Fruit fly (Drosophila melanogaster) whole organism, embryonic: ENCODE data around the gene CG15012.
A peak's percentile ranks its signal among the peaks of the same experiment; 100 is the strongest.

Source experiments
- Ada2b ChIP-seq: fragments of 200-800 bp; sonication (Bioruptor generic); IDR thresholded peaks from 2 replicates; pipeline ENCODE4 v1.3.6; 2022; ENCODE audit warnings: missing biosample characterization, missing genetic modification characterization
- BtbVII ChIP-seq: fragments of 200-800 bp; sonication (Bioruptor generic); optimal IDR thresholded peaks from 3 replicates; lab custom pipeline; 2017; ENCODE audit warnings: missing biosample characterization, mild to moderate bottlenecking, missing genetic modification characterization
- Bteb2 ChIP-seq: fragments of 200-800 bp; sonication (Bioruptor generic); optimal IDR thresholded peaks from 2 replicates; lab custom pipeline; 2016; ENCODE audit warnings: missing biosample characterization, missing genetic modification characterization
- CG1024 ChIP-seq: fragments of 200-800 bp; sonication (Bioruptor generic); IDR thresholded peaks from 2 replicates; pipeline ENCODE4 v1.3.6; 2022; ENCODE audit warnings: missing biosample characterization, missing genetic modification characterization
- CG12071 ChIP-seq: fragments of 200-800 bp; sonication (Bioruptor generic); optimal IDR thresholded peaks from 3 replicates; lab custom pipeline; 2018; ENCODE audit warnings: missing biosample characterization, mild to moderate bottlenecking, missing genetic modification characterization
- CG12104 ChIP-seq: fragments of 200-800 bp; sonication (Bioruptor generic); optimal IDR thresholded peaks from 3 replicates; lab custom pipeline; 2016; ENCODE audit warnings: missing biosample characterization, missing genetic modification characterization
- CG12219 ChIP-seq: fragments of 200-800 bp; sonication (Bioruptor generic); optimal IDR thresholded peaks from 3 replicates; lab custom pipeline; 2018; ENCODE audit warnings: missing biosample characterization, mild to moderate bottlenecking, missing genetic modification characterization
- CG12299 ChIP-seq: fragments of 200-800 bp; sonication (Bioruptor generic); optimal IDR thresholded peaks from 2 replicates; lab custom pipeline; 2018; ENCODE audit warnings: missing biosample characterization, mild to moderate bottlenecking, missing genetic modification characterization
- CG1233 ChIP-seq: fragments of 200-800 bp; sonication (Bioruptor generic); optimal IDR thresholded peaks from 4 replicates; lab custom pipeline; 2018; ENCODE audit warnings: missing biosample characterization, mild to moderate bottlenecking, missing genetic modification characterization
- CG12391 ChIP-seq: fragments of 200-800 bp; sonication (Bioruptor generic); optimal IDR thresholded peaks from 3 replicates; lab custom pipeline; 2018; ENCODE audit warnings: missing biosample characterization, mild to moderate bottlenecking, missing genetic modification characterization, moderate library complexity
- CG13287 ChIP-seq: fragments of 200-800 bp; sonication (Bioruptor generic); IDR thresholded peaks from 2 replicates; pipeline ENCODE4 v1.3.6; 2022; ENCODE audit warnings: missing biosample characterization, missing genetic modification characterization; ENCODE audit not compliant: partially characterized antibody
- CG14710 ChIP-seq: fragments of 200-800 bp; sonication (Bioruptor generic); optimal IDR thresholded peaks from 3 replicates; lab custom pipeline; 2019; ENCODE audit warnings: missing biosample characterization, mild to moderate bottlenecking, missing genetic modification characterization, moderate library complexity
- CG15696 ChIP-seq: fragments of 200-800 bp; sonication (Bioruptor generic); optimal IDR thresholded peaks from 2 replicates; lab custom pipeline; 2019; ENCODE audit warnings: missing biosample characterization, mild to moderate bottlenecking, missing genetic modification characterization, moderate library complexity
- CG18476 ChIP-seq: fragments of 200-800 bp; sonication (Bioruptor generic); optimal IDR thresholded peaks from 2 replicates; lab custom pipeline; 2016; ENCODE audit warnings: missing biosample characterization, mild to moderate bottlenecking, missing genetic modification characterization
- CG3281 ChIP-seq: fragments of 200-800 bp; sonication (Bioruptor generic); optimal IDR thresholded peaks from 3 replicates; lab custom pipeline; 2017; ENCODE audit warnings: missing biosample characterization, mild to moderate bottlenecking, missing genetic modification characterization
- CG33213 ChIP-seq: fragments of 200-800 bp; sonication (Bioruptor generic); optimal IDR thresholded peaks from 3 replicates; lab custom pipeline; 2016; ENCODE audit warnings: missing biosample characterization, missing genetic modification characterization
- CG5180 ChIP-seq: fragments of 200-800 bp; sonication (Bioruptor generic); optimal IDR thresholded peaks from 3 replicates; lab custom pipeline; 2017; ENCODE audit warnings: missing biosample characterization, missing genetic modification characterization, mild to moderate bottlenecking, moderate library complexity, missing genetic modification reagents
- CG7271 ChIP-seq: fragments of 200-800 bp; sonication (Bioruptor generic); optimal IDR thresholded peaks from 2 replicates; lab custom pipeline; 2018; ENCODE audit warnings: missing biosample characterization, mild to moderate bottlenecking, missing genetic modification characterization, moderate library complexity
- CG7745 ChIP-seq: fragments of 200-800 bp; sonication (Bioruptor generic); optimal IDR thresholded peaks from 2 replicates; lab custom pipeline; 2018; ENCODE audit warnings: missing biosample characterization, mild to moderate bottlenecking, missing genetic modification characterization, moderate library complexity
- CG9876 ChIP-seq: fragments of 200-800 bp; sonication (Bioruptor generic); optimal IDR thresholded peaks from 2 replicates; lab custom pipeline; 2016; ENCODE audit warnings: missing biosample characterization, missing genetic modification characterization
- CHES-1-like ChIP-seq: fragments of 200-800 bp; sonication (Bioruptor generic); optimal IDR thresholded peaks from 2 replicates; lab custom pipeline; 2016; ENCODE audit warnings: missing biosample characterization, missing genetic modification characterization
- Dref ChIP-seq: fragments of 200-800 bp; sonication (Bioruptor generic); IDR thresholded peaks from 2 replicates; pipeline ENCODE4 v1.3.6; 2022; ENCODE audit warnings: missing biosample characterization, missing genetic modification characterization
- Fer2 ChIP-seq: fragments of 200-800 bp; sonication (Bioruptor generic); optimal IDR thresholded peaks from 2 replicates; lab custom pipeline; 2018; ENCODE audit warnings: missing biosample characterization, mild to moderate bottlenecking, missing genetic modification characterization, moderate library complexity
- HHEX ChIP-seq: fragments of 200-800 bp; sonication (Bioruptor generic); optimal IDR thresholded peaks from 3 replicates; lab custom pipeline; 2017; ENCODE audit warnings: missing biosample characterization, mild to moderate bottlenecking, missing genetic modification characterization, missing genetic modification reagents
- NC2α ChIP-seq: fragments of 200-800 bp; sonication (Bioruptor generic); optimal IDR thresholded peaks from 2 replicates; lab custom pipeline; 2016; ENCODE audit warnings: missing biosample characterization, missing genetic modification characterization
- Nf-YC ChIP-seq: fragments of 200-800 bp; optimal IDR thresholded peaks from 3 replicates; lab custom pipeline; 2019; ENCODE audit warnings: missing biosample characterization, mild to moderate bottlenecking, missing genetic modification characterization, moderate library complexity
- Opbp ChIP-seq: fragments of 200-800 bp; sonication (Bioruptor generic); IDR thresholded peaks from 3 replicates; pipeline ENCODE4 v1.3.6; 2022; ENCODE audit warnings: missing biosample characterization, missing genetic modification characterization; ENCODE audit not compliant: partially characterized antibody
- Sry-δ ChIP-seq: fragments of 200-800 bp; sonication (Bioruptor generic); optimal IDR thresholded peaks from 2 replicates; lab custom pipeline; 2016; ENCODE audit warnings: missing biosample characterization, missing genetic modification characterization
- Stat92E ChIP-seq, 3 experiments: fragments of >200 bp in 2 of 3; fragments of 200-800 bp in 1 of 3; sonication (Bioruptor generic) in 1 of 3; optimal IDR thresholded peaks; 2 replicates each; lab custom pipeline; 2017 to 2019; ENCODE audit warnings: missing biosample characterization in 3 of 3, missing genetic modification characterization in 3 of 3, mild to moderate bottlenecking in 1 of 3, moderate library complexity in 1 of 3
- Tbp ChIP-seq: fragments of >200 bp; optimal IDR thresholded peaks from 2 replicates; lab custom pipeline; 2018; ENCODE audit warnings: missing biosample characterization, missing genetic modification characterization
- Xbp1 ChIP-seq: fragments of 200-800 bp; sonication (Bioruptor generic); optimal IDR thresholded peaks from 3 replicates; lab custom pipeline; 2016; ENCODE audit warnings: missing biosample characterization, mild to moderate bottlenecking, missing genetic modification characterization
- Xrp1 ChIP-seq: fragments of 200-800 bp; sonication (Bioruptor generic); IDR thresholded peaks from 2 replicates; pipeline ENCODE4 v1.3.6; 2022; ENCODE audit warnings: missing biosample characterization, missing genetic modification characterization
- YL-1 ChIP-seq: fragments of 200-800 bp; sonication (Bioruptor generic); optimal IDR thresholded peaks from 3 replicates; lab custom pipeline; 2017; ENCODE audit warnings: missing biosample characterization, mild to moderate bottlenecking, missing genetic modification characterization
- cad ChIP-seq: fragments of >200 bp; optimal IDR thresholded peaks from 2 replicates; lab custom pipeline; 2017; ENCODE audit warnings: missing biosample characterization, missing genetic modification characterization
- dm ChIP-seq: fragments of 200-800 bp; sonication (Bioruptor generic); optimal IDR thresholded peaks from 3 replicates; lab custom pipeline; 2016; ENCODE audit warnings: missing biosample characterization, missing genetic modification characterization
- fd102C ChIP-seq: fragments of 200-800 bp; sonication (Bioruptor generic); optimal IDR thresholded peaks from 2 replicates; lab custom pipeline; 2018; ENCODE audit warnings: missing biosample characterization, mild to moderate bottlenecking, missing genetic modification characterization, moderate library complexity
- fd3F ChIP-seq: fragments of 200-800 bp; sonication (Bioruptor generic); optimal IDR thresholded peaks from 2 replicates; lab custom pipeline; 2018; ENCODE audit warnings: missing biosample characterization, mild to moderate bottlenecking, missing genetic modification characterization, moderate library complexity
- hth ChIP-seq: fragments of >200 bp; optimal IDR thresholded peaks from 2 replicates; lab custom pipeline; 2017; ENCODE audit warnings: inconsistent platforms
- ken ChIP-seq: fragments of 200-800 bp; sonication (Bioruptor generic); IDR thresholded peaks from 3 replicates; pipeline ENCODE4 v1.3.6; 2022; ENCODE audit warnings: missing biosample characterization, missing genetic modification characterization
- lmd ChIP-seq: fragments of 200-800 bp; sonication (Bioruptor generic); IDR thresholded peaks from 2 replicates; pipeline ENCODE4 v1.3.6; 2022; ENCODE audit warnings: missing biosample characterization, missing genetic modification characterization
- luna ChIP-seq: fragments of 200-800 bp; sonication (Bioruptor generic); optimal IDR thresholded peaks from 2 replicates; lab custom pipeline; 2016; ENCODE audit warnings: missing biosample characterization, missing genetic modification characterization
- nmo ChIP-seq: fragments of 200-800 bp; sonication (Bioruptor generic); optimal IDR thresholded peaks from 2 replicates; lab custom pipeline; 2018; ENCODE audit warnings: missing biosample characterization, mild to moderate bottlenecking, missing genetic modification characterization, moderate library complexity
- p53 ChIP-seq: fragments of 200-800 bp; sonication (Bioruptor generic); optimal IDR thresholded peaks from 2 replicates; lab custom pipeline; 2016; ENCODE audit warnings: missing biosample characterization, missing genetic modification characterization
- pita ChIP-seq: fragments of 200-800 bp; sonication (Bioruptor generic); optimal IDR thresholded peaks from 2 replicates; lab custom pipeline; 2017; ENCODE audit warnings: missing biosample characterization, mild to moderate bottlenecking, missing genetic modification characterization
- psq ChIP-seq: fragments of 200-800 bp; sonication (Bioruptor generic); optimal IDR thresholded peaks from 2 replicates; lab custom pipeline; 2017; ENCODE audit warnings: missing biosample characterization, missing genetic modification characterization
- slp2 ChIP-seq: fragments of 200-800 bp; sonication (Bioruptor generic); optimal IDR thresholded peaks from 2 replicates; lab custom pipeline; 2016; ENCODE audit warnings: missing biosample characterization, missing genetic modification characterization
- sug ChIP-seq: fragments of 200-800 bp; optimal IDR thresholded peaks from 2 replicates; lab custom pipeline; 2019; ENCODE audit warnings: missing biosample characterization, mild to moderate bottlenecking, missing genetic modification characterization, moderate library complexity
- tin ChIP-seq: fragments of 200-800 bp; sonication (Bioruptor generic); optimal IDR thresholded peaks from 3 replicates; lab custom pipeline; 2016; ENCODE audit warnings: missing biosample characterization, missing genetic modification characterization
- tll ChIP-seq, 2 experiments: fragments of 200-800 bp in 1 of 2; fragments of >200 bp in 1 of 2; sonication (Bioruptor generic) in 1 of 2; optimal IDR thresholded peaks; 2 replicates each; lab custom pipeline; 2017 to 2019; ENCODE audit warnings: missing biosample characterization in 2 of 2, missing genetic modification characterization in 2 of 2, mild to moderate bottlenecking in 1 of 2, moderate library complexity in 1 of 2
- twi ChIP-seq: fragments of 200-800 bp; optimal IDR thresholded peaks from 2 replicates; lab custom pipeline; 2019; ENCODE audit warnings: missing biosample characterization, mild to moderate bottlenecking, missing genetic modification characterization, moderate library complexity
- unc-4 ChIP-seq: fragments of 200-800 bp; sonication (Bioruptor generic); IDR thresholded peaks from 2 replicates; pipeline ENCODE4 v1.3.6; 2022; ENCODE audit warnings: missing biosample characterization, missing genetic modification characterization; ENCODE audit not compliant: partially characterized antibody

CG15012 gene

DNA sequence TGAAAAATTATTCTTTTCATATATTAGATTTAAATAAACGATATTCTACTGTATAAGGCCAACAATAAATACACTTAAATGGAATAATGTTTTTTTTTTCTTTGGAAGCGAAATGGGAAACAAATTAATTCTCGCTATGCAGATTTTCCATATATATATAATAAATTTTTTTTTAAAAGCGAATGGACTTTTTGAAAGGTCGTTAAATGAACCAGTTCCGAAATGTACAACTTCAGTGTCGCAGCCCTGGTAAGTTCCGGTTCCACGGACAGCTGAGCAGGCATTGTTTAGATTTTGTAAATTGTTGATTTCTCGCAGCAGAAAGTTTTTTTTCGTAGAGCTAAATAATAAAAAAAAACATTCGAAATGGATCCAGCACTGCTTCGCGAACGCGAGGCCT, 5.3 kb downstream of the CG15012 start, which contains the start of gene TfIIEbeta (continued):
- TF ChIP-seq Opbp (GFP tag; lab: Robert Waterston, UW) = no peak
- TF ChIP-seq hth (lab: Kevin White, UChicago) = no peak
- TF ChIP-seq fd3F (GFP tag; lab: Kevin White, UChicago) = no peak
- peak; percentile 37 for TF ChIP-seq CG1233 (GFP tag; lab: Kevin White, UChicago)
- no peak for TF ChIP-seq CG5180 (GFP tag; lab: Kevin White, UChicago)
- TF ChIP-seq HHEX (GFP tag; lab: Kevin White, UChicago) = no peak
- no peak for TF ChIP-seq Ada2b
- TF ChIP-seq ken (GFP tag; lab: Robert Waterston, UW) = no peak
- peak in 1 of 3 experiments; percentile 6 for TF ChIP-seq Stat92E (GFP tag; optimal IDR thresholded peaks at IDR 0.05; lab: Kevin White, UChicago)
- no peak for TF ChIP-seq fd102C (GFP tag; lab: Kevin White, UChicago)
- TF ChIP-seq NC2α = no peak
- TF ChIP-seq CG1024 (GFP tag; lab: Robert Waterston, UW) = no peak
- TF ChIP-seq unc-4 (GFP tag; lab: Robert Waterston, UW) = no peak
- no peak for TF ChIP-seq CG9876 (GFP tag; lab: Kevin White, UChicago)
- peak; percentile 52; the same call in 1 of the 2 replicates for TF ChIP-seq Xrp1 (GFP tag; lab: Robert Waterston, UW)
- TF ChIP-seq CG12219 (GFP tag; lab: Kevin White, UChicago) = no peak
- TF ChIP-seq sug = peak; percentile 1
- TF ChIP-seq BtbVII (GFP tag; lab: Kevin White, UChicago) = peak; percentile 12
- no peak for TF ChIP-seq luna
- no peak for TF ChIP-seq CHES-1-like (GFP tag; lab: Kevin White, UChicago)
- no peak for TF ChIP-seq p53 (GFP tag; lab: Kevin White, UChicago)
- no peak for TF ChIP-seq psq
- no peak for TF ChIP-seq Tbp (GFP tag; lab: Kevin White, UChicago)
- TF ChIP-seq CG15696 (tag; lab: Kevin White, UChicago) = no peak
- TF ChIP-seq tll (GFP tag; optimal IDR thresholded peaks at IDR 0.05; lab: Kevin White, UChicago) = no peak
- TF ChIP-seq CG13287 (GFP tag; lab: Robert Waterston, UW) = peak; percentile 46; the same call in 1 of the 2 replicates
- no peak for TF ChIP-seq pita (GFP tag; lab: Kevin White, UChicago)
- peak; percentile 9 for TF ChIP-seq CG18476 (GFP tag; lab: Kevin White, UChicago)
- TF ChIP-seq Nf-YC (tag; lab: Kevin White, UChicago) = peak; percentile 11
- no peak for TF ChIP-seq CG12071 (GFP tag; lab: Kevin White, UChicago)
- TF ChIP-seq nmo = peak; percentile 41
- no peak for TF ChIP-seq dm
- no peak for TF ChIP-seq lmd (GFP tag; lab: Robert Waterston, UW)
- TF ChIP-seq tin = no peak
- peak; percentile 49 for TF ChIP-seq CG14710
- TF ChIP-seq CG12299 (tag; lab: Kevin White, UChicago) = no peak
- peak; percentile 35 for TF ChIP-seq Xbp1 (GFP tag; lab: Kevin White, UChicago)
- peak; percentile 60 for TF ChIP-seq CG12391
- TF ChIP-seq slp2 (GFP tag; lab: Kevin White, UChicago) = no peak
- TF ChIP-seq Sry-δ (GFP tag; lab: Kevin White, UChicago) = no peak
- peak; percentile 61 for TF ChIP-seq YL-1 (GFP tag; lab: Kevin White, UChicago)
- TF ChIP-seq CG12104 (GFP tag; lab: Kevin White, UChicago) = no peak
- TF ChIP-seq cad (GFP tag; lab: Kevin White, UChicago) = no peak
- no peak for TF ChIP-seq Dref (GFP tag; lab: Robert Waterston, UW)
- TF ChIP-seq twi (tag; lab: Kevin White, UChicago) = no peak
- TF ChIP-seq Fer2 = no peak
- no peak for TF ChIP-seq CG7745 (tag; lab: Kevin White, UChicago)
- TF ChIP-seq CG7271 (tag; lab: Kevin White, UChicago) = no peak
- TF ChIP-seq CG33213 = no peak
- TF ChIP-seq CG3281 (GFP tag; lab: Kevin White, UChicago) = peak; percentile 51
- no peak for TF ChIP-seq Bteb2 (GFP tag; lab: Kevin White, UChicago)
